Worm (Caenorhabditis elegans): ENCODE measurements around the gene F59B10.4.

Gene F59B10.4

ce11 chrII:10563368-10563767 is 44.5 kb upstream of the F59B10.4 start, which contains the start of gene cdc-48.1 (continued):
- peak; percentile 100 for TF ChIP-seq nhr-85 (tag)
- peak; percentile 100 for TF ChIP-seq lin-15B (tag; optimal IDR thresholded peaks at IDR 0.05)
- TF ChIP-seq egl-13 (tag; optimal IDR thresholded peaks at IDR 0.05) = peak; percentile 100
- peak; percentile 97 for TF ChIP-seq elt-2 (tag; optimal IDR thresholded peaks at IDR 0.05)
- peak; percentile 100 for TF ChIP-seq zag-1 (tag; optimal IDR thresholded peaks at IDR 0.05)
- peak; percentile 94 for TF ChIP-seq C34B4.2 (tag; optimal IDR thresholded peaks at IDR 0.05)
- TF ChIP-seq mef-2 (tag; optimal IDR thresholded peaks at IDR 0.05) = peak; percentile 98
- peak; percentile 98 for TF ChIP-seq ama-1 (optimal IDR thresholded peaks at IDR 0.05)
- TF ChIP-seq nhr-47 (tag; optimal IDR thresholded peaks at IDR 0.05) = peak; percentile 100
- peak; percentile 100 for TF ChIP-seq lin-39 (tag; optimal IDR thresholded peaks at IDR 0.05)
- TF ChIP-seq lir-3 (tag; optimal IDR thresholded peaks at IDR 0.05; ENCODE audit: poor library complexity) = peak; percentile 98

ce11 chrII:10559671-10560184 is 40.8 kb upstream of the F59B10.4 start:
- TF ChIP-seq blmp-1 (tag; optimal IDR thresholded peaks at IDR 0.05) (no peak), xbp-1 (tag; optimal IDR thresholded peaks at IDR 0.05) (no peak), ets-5 (GFP tag; IDR thresholded peaks at IDR 0.05) (no peak), nhr-85 (tag) (peak; percentile 65), sup-37 (GFP tag; optimal IDR thresholded peaks at IDR 0.05) (no peak), zip-4 (GFP tag; optimal IDR thresholded peaks at IDR 0.05) (no peak), lin-15B (tag; optimal IDR thresholded peaks at IDR 0.05) (no peak), nhr-237 (tag; optimal IDR thresholded peaks at IDR 0.05) (no peak), nhr-12 (tag; optimal IDR thresholded peaks at IDR 0.05) (no peak), lin-35 (GFP tag; optimal IDR thresholded peaks at IDR 0.05) (peak in 1 of 2 experiments; percentile 7), lsy-2 (tag; optimal IDR thresholded peaks at IDR 0.05) (no peak), alr-1 (tag; optimal IDR thresholded peaks at IDR 0.05; ENCODE audit: borderline replicate concordance) (no peak), fkh-10 (GFP tag; optimal IDR thresholded peaks at IDR 0.05) (no peak), ces-1 (GFP tag; optimal IDR thresholded peaks at IDR 0.05) (no peak), pqm-1 (tag; optimal IDR thresholded peaks at IDR 0.05) (no peak), mdl-1 (tag; optimal IDR thresholded peaks at IDR 0.05) (no peak), nhr-84 (tag; optimal IDR thresholded peaks at IDR 0.05) (no peak), nhr-20 (tag; optimal IDR thresholded peaks at IDR 0.05) (no peak), egl-13 (tag; optimal IDR thresholded peaks at IDR 0.05) (no peak), tbx-2 (tag; optimal IDR thresholded peaks at IDR 0.05) (no peak), nhr-11 (tag; optimal IDR thresholded peaks at IDR 0.05) (no peak), Y116A8C.19 (tag; optimal IDR thresholded peaks at IDR 0.05; ENCODE audit: borderline replicate concordance) (no peak), ama-1 (optimal IDR thresholded peaks at IDR 0.05) (peak; percentile 3), nhr-19 (GFP tag; conservative IDR thresholded peaks at IDR 0.05) (no peak), lin-13 (GFP tag; optimal IDR thresholded peaks at IDR 0.05) (no peak), hlh-17 (GFP tag; optimal IDR thresholded peaks at IDR 0.05; ENCODE audit: borderline replicate concordance) (no peak), jun-1 (tag; optimal IDR thresholded peaks at IDR 0.05) (no peak), nhr-47 (tag; optimal IDR thresholded peaks at IDR 0.05) (peak; percentile 3), dsc-1 (tag; optimal IDR thresholded peaks at IDR 0.05) (no peak), hpl-2 (GFP tag; optimal IDR thresholded peaks at IDR 0.05) (no peak), C34B4.2 (tag; optimal IDR thresholded peaks at IDR 0.05) (no peak), fkh-8 (tag; optimal IDR thresholded peaks at IDR 0.05) (no peak), snpc-4 (tag; optimal IDR thresholded peaks at IDR 0.05) (no peak), rnt-1 (tag; optimal IDR thresholded peaks at IDR 0.05) (no peak), unc-86 (tag; optimal IDR thresholded peaks at IDR 0.05) (no peak), aha-1 (tag; optimal IDR thresholded peaks at IDR 0.05) (no peak), ztf-4 (tag; optimal IDR thresholded peaks at IDR 0.05) (no peak), grh-1 (GFP tag; IDR thresholded peaks at IDR 0.05) (no peak), ceh-90 (tag; optimal IDR thresholded peaks at IDR 0.05) (no peak), swsn-7 (tag; optimal IDR thresholded peaks at IDR 0.05) (no peak), nhr-28 (tag; optimal IDR thresholded peaks at IDR 0.05) (no peak), nhr-71 (tag; optimal IDR thresholded peaks at IDR 0.05) (peak; percentile 15), ceh-63 (GFP tag; optimal IDR thresholded peaks at IDR 0.05) (no peak), elt-2 (tag; optimal IDR thresholded peaks at IDR 0.05) (peak; percentile 66), unc-62 (GFP tag; optimal IDR thresholded peaks at IDR 0.05) (no peak), mab-9 (GFP tag; IDR thresholded peaks at IDR 0.05) (no peak), efl-3 (GFP tag; optimal IDR thresholded peaks at IDR 0.05) (no peak)

All from whole organism, L1 larva.